Worm (Caenorhabditis elegans) whole organism, late embryonic: ENCODE results near the gene bpnt-1.
A peak's percentile ranks its signal among the peaks of the same experiment; 100 is the strongest.

ENCODE experiments used
- C08G9.2 ChIP-seq: sonication (generic microtip); optimal IDR thresholded peaks from 2 replicates; lab custom pipeline; 2016; ENCODE audit warnings: mild to moderate bottlenecking, missing genetic modification characterization, moderate library complexity, missing compliant biosample characterization
- F13H6.1 ChIP-seq: sonication (generic microtip); optimal IDR thresholded peaks from 2 replicates; lab custom pipeline; 2016; ENCODE audit warnings: missing genetic modification characterization, missing compliant biosample characterization
- K09A11.1 ChIP-seq: sonication (generic microtip); optimal IDR thresholded peaks from 2 replicates; lab custom pipeline; 2017; ENCODE audit warnings: antibody characterized with exemption, mild to moderate bottlenecking, missing genetic modification characterization, missing compliant biosample characterization; ENCODE audit not compliant: insufficient read depth
- ahr-1 ChIP-seq: sonication (generic microtip); optimal IDR thresholded peaks from 2 replicates; lab custom pipeline; 2016; ENCODE audit warnings: missing genetic modification characterization, missing compliant biosample characterization
- ceh-14 ChIP-seq: sonication (generic microtip); optimal IDR thresholded peaks from 2 replicates; lab custom pipeline; 2016; ENCODE audit warnings: missing genotype, missing genetic modification characterization, missing compliant biosample characterization
- ceh-18 ChIP-seq: sonication (generic microtip); optimal IDR thresholded peaks from 2 replicates; lab custom pipeline; 2016; ENCODE audit warnings: missing genetic modification characterization, missing compliant biosample characterization
- ceh-2 ChIP-seq: sonication (generic microtip); optimal IDR thresholded peaks from 2 replicates; lab custom pipeline; 2016; ENCODE audit warnings: missing genotype, missing genetic modification characterization, missing compliant biosample characterization
- ceh-30 ChIP-seq: fragments of 150-350 bp; optimal IDR thresholded peaks from 2 replicates; lab custom pipeline; 2014; ENCODE audit warnings: missing biosample characterization, missing genetic modification characterization
- ceh-34 ChIP-seq: sonication (generic microtip); optimal IDR thresholded peaks from 2 replicates; lab custom pipeline; 2016; ENCODE audit warnings: mild to moderate bottlenecking, missing genetic modification characterization, missing compliant biosample characterization
- ceh-6 ChIP-seq: fragments of 200-800 bp; sonication (Bioruptor generic); optimal IDR thresholded peaks from 2 replicates; lab custom pipeline; 2018; ENCODE audit warnings: mild to moderate bottlenecking, missing genetic modification characterization, missing compliant biosample characterization
- ceh-9 ChIP-seq: sonication (generic microtip); optimal IDR thresholded peaks from 2 replicates; lab custom pipeline; 2016; ENCODE audit warnings: mild to moderate bottlenecking, missing genetic modification characterization, inconsistent platforms, missing compliant biosample characterization
- che-1 ChIP-seq: sonication (generic microtip); optimal IDR thresholded peaks from 2 replicates; lab custom pipeline; 2016; ENCODE audit warnings: mild to moderate bottlenecking, missing genetic modification characterization, missing compliant biosample characterization
- dmd-4 ChIP-seq: sonication (generic microtip); optimal IDR thresholded peaks from 2 replicates; lab custom pipeline; 2016; ENCODE audit warnings: borderline replicate concordance, missing genetic modification characterization, missing compliant biosample characterization
- elt-2 ChIP-seq: sonication (generic microtip); optimal IDR thresholded peaks from 2 replicates; lab custom pipeline; 2016; ENCODE audit warnings: missing genetic modification reagents, missing genetic modification characterization, missing compliant biosample characterization
- ets-4 ChIP-seq: sonication (generic microtip); optimal IDR thresholded peaks from 2 replicates; lab custom pipeline; 2016; ENCODE audit warnings: missing genetic modification characterization, missing compliant biosample characterization
- eyg-1 ChIP-seq: sonication (generic microtip); optimal IDR thresholded peaks from 2 replicates; lab custom pipeline; 2016; ENCODE audit warnings: missing genotype, missing genetic modification characterization, missing compliant biosample characterization
- fax-1 ChIP-seq: sonication (generic microtip); optimal IDR thresholded peaks from 2 replicates; lab custom pipeline; 2016; ENCODE audit warnings: missing genotype, missing genetic modification characterization, missing compliant biosample characterization
- gmeb-2 ChIP-seq: sonication (generic microtip); optimal IDR thresholded peaks from 2 replicates; lab custom pipeline; 2016; ENCODE audit warnings: missing genetic modification characterization, inconsistent platforms, missing compliant biosample characterization
- hlh-8 ChIP-seq: sonication (generic microtip); optimal IDR thresholded peaks from 2 replicates; lab custom pipeline; 2016; ENCODE audit warnings: missing genotype, missing genetic modification characterization, missing compliant biosample characterization
- nfya-1 ChIP-seq: sonication (generic microtip); optimal IDR thresholded peaks from 2 replicates; lab custom pipeline; 2017; ENCODE audit warnings: missing genetic modification characterization, mild to moderate bottlenecking, missing compliant biosample characterization, antibody characterized with exemption, moderate library complexity
- nhr-11 ChIP-seq: fragments of 150-350 bp; optimal IDR thresholded peaks from 2 replicates; lab custom pipeline; 2014; ENCODE audit warnings: missing biosample characterization, missing genetic modification characterization
- nhr-232 ChIP-seq: sonication (generic microtip); optimal IDR thresholded peaks from 2 replicates; lab custom pipeline; 2016; ENCODE audit warnings: missing genetic modification characterization, missing compliant biosample characterization
- odd-2 ChIP-seq: sonication (generic microtip); optimal IDR thresholded peaks from 2 replicates; lab custom pipeline; 2017; ENCODE audit warnings: antibody characterized with exemption, mild to moderate bottlenecking, missing genetic modification characterization, missing compliant biosample characterization
- pat-9 ChIP-seq: fragments of 200-800 bp; sonication (Bioruptor generic); optimal IDR thresholded peaks from 2 replicates; lab custom pipeline; 2018; ENCODE audit warnings: mild to moderate bottlenecking, missing genetic modification characterization, moderate library complexity, missing compliant biosample characterization
- pax-1 ChIP-seq: fragments of 150-350 bp; optimal IDR thresholded peaks from 2 replicates; lab custom pipeline; 2014; ENCODE audit warnings: missing biosample characterization, missing genetic modification characterization
- pha-2 ChIP-seq: sonication (generic microtip); optimal IDR thresholded peaks from 2 replicates; lab custom pipeline; 2017; ENCODE audit warnings: mild to moderate bottlenecking, missing genetic modification characterization, missing compliant biosample characterization
- ref-2 ChIP-seq: sonication (generic microtip); optimal IDR thresholded peaks from 2 replicates; lab custom pipeline; 2016; ENCODE audit warnings: missing genetic modification characterization, missing compliant biosample characterization
- rnt-1 ChIP-seq: sonication (generic microtip); optimal IDR thresholded peaks from 2 replicates; lab custom pipeline; 2016; ENCODE audit warnings: missing genetic modification characterization, missing compliant biosample characterization
- sdc-2 ChIP-seq: sonication (generic microtip); optimal IDR thresholded peaks from 2 replicates; lab custom pipeline; 2016; ENCODE audit warnings: missing genotype, missing genetic modification characterization, missing compliant biosample characterization
- sox-4 ChIP-seq: sonication (generic microtip); optimal IDR thresholded peaks from 2 replicates; lab custom pipeline; 2017; ENCODE audit warnings: mild to moderate bottlenecking, missing genetic modification characterization, inconsistent platforms, missing compliant biosample characterization
- tbx-2 ChIP-seq: sonication (generic microtip); optimal IDR thresholded peaks from 2 replicates; lab custom pipeline; 2016; ENCODE audit warnings: missing genetic modification characterization, missing compliant biosample characterization
- tbx-7 ChIP-seq: sonication (generic microtip); optimal IDR thresholded peaks from 2 replicates; lab custom pipeline; 2016; ENCODE audit warnings: missing genotype, missing genetic modification characterization, missing compliant biosample characterization
- ttx-3 ChIP-seq: sonication (generic microtip); optimal IDR thresholded peaks from 2 replicates; lab custom pipeline; 2016; ENCODE audit warnings: missing genetic modification reagents, missing genetic modification characterization, missing compliant biosample characterization
- unc-55 ChIP-seq: sonication (generic microtip); optimal IDR thresholded peaks from 2 replicates; lab custom pipeline; 2017; ENCODE audit warnings: missing biosample characterization, missing genetic modification reagents, missing genetic modification characterization
- unc-86 ChIP-seq: sonication (generic microtip); optimal IDR thresholded peaks from 2 replicates; lab custom pipeline; 2016; ENCODE audit warnings: missing genetic modification characterization, missing compliant biosample characterization
- ztf-16 ChIP-seq: sonication (generic microtip); optimal IDR thresholded peaks from 2 replicates; lab custom pipeline; 2017; ENCODE audit warnings: missing genetic modification characterization, missing compliant biosample characterization

The bpnt-1 gene

DNA sequence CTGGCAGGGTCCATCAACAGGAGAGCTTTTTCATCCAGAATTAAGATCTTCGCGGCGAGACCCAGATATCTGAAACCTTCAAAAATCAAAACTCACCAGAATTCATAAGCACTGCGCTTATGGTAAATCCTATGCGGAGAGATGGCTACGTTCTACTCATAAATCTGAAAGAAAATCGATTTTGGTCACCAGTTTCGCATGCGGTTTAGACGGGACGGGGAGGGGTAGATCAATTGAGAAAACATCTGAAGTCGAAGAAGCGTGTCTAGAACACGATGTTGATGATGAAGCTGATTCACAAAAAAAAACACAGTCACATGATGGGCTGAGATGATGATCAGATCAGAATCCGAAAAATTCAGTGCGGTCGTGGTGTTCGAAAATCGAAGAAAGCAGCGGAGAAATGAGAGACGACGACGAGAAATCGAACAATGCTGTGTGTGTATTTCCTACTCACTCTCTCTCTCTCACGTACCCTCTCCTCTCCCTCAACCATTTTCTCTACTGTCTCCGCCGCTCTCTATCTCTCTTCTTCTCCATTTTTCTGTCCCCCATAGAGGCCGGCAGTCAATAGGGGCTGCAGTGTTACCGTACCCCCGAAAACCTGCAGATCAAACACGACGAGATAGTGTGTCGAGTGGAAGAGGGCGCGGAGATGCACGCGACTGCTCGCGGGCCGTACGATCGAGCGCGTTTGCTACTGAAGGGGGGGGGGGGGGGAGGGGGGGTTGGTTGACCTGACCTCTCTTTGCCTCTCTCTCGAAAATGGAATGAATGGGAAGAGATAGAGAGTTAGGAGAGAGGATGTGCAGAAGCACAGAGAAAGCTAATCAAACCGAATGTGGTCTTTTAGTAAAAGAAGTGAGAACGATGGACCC, 43.5 kb upstream of the bpnt-1 start, which contains the start of gene ntl-2 (continued):
- TF ChIP-seq nfya-1 (tag; lab: Kevin White, UChicago) (peak; percentile 99), nhr-11 (tag; lab: Kevin White, UChicago) (no peak), tbx-7 (tag; lab: Kevin White, UChicago) (no peak), dmd-4 (no peak), ztf-16 (tag; lab: Kevin White, UChicago) (peak; percentile 64), fax-1 (tag; lab: Kevin White, UChicago) (peak; percentile 3), nhr-232 (no peak), ref-2 (tag; lab: Kevin White, UChicago) (peak; percentile 51), ceh-34 (tag; lab: Kevin White, UChicago) (peak; percentile 76), ahr-1 (tag; lab: Kevin White, UChicago) (no peak), C08G9.2 (tag; lab: Kevin White, UChicago) (peak; percentile 51), ttx-3 (tag; lab: Kevin White, UChicago) (no peak), F13H6.1 (tag; lab: Kevin White, UChicago) (peak; percentile 20), elt-2 (tag; lab: Kevin White, UChicago) (peak; percentile 93), sox-4 (tag; lab: Kevin White, UChicago) (peak; percentile 52), tbx-2 (tag; lab: Kevin White, UChicago) (peak; percentile 88), K09A11.1 (tag; lab: Kevin White, UChicago) (no peak), ceh-6 (GFP tag; lab: Kevin White, UChicago) (peak; percentile 68), ceh-18 (tag; lab: Kevin White, UChicago) (peak; percentile 90)

ce11 chrII:4378195-4378594, 41.9 kb upstream of the bpnt-1 start, which contains the start of gene B0286.1:
Gene B0286.1 (plus strand): TSS chrII:4378495.
- no peak for TF ChIP-seq ceh-9 (tag; lab: Kevin White, UChicago)
- TF ChIP-seq ceh-2 = no peak
- TF ChIP-seq ets-4 (tag; lab: Kevin White, UChicago) = no peak
- no peak for TF ChIP-seq fax-1 (tag; lab: Kevin White, UChicago)
- TF ChIP-seq hlh-8 (tag; lab: Kevin White, UChicago) = no peak
- no peak for TF ChIP-seq elt-2 (tag; lab: Kevin White, UChicago)
- TF ChIP-seq unc-55 = no peak
- no peak for TF ChIP-seq pax-1 (tag; lab: Kevin White, UChicago)
- TF ChIP-seq K09A11.1 (tag; lab: Kevin White, UChicago) = no peak
- TF ChIP-seq eyg-1 = no peak
- TF ChIP-seq unc-86 (tag; lab: Kevin White, UChicago) = no peak
- TF ChIP-seq ttx-3 (tag; lab: Kevin White, UChicago) = no peak

ce11 chrII:4383306-4383705, 36.8 kb upstream of the bpnt-1 start, which contains the start of gene fkh-6:
Gene fkh-6 (minus strand): TSS chrII:4383406.
- TF ChIP-seq gmeb-2 (tag; lab: Kevin White, UChicago) (no peak), ceh-30 (no peak), elt-2 (tag; lab: Kevin White, UChicago) (no peak), pat-9 (tag; lab: Kevin White, UChicago) (no peak), che-1 (no peak), eyg-1 (no peak), ceh-2 (no peak)

DNA sequence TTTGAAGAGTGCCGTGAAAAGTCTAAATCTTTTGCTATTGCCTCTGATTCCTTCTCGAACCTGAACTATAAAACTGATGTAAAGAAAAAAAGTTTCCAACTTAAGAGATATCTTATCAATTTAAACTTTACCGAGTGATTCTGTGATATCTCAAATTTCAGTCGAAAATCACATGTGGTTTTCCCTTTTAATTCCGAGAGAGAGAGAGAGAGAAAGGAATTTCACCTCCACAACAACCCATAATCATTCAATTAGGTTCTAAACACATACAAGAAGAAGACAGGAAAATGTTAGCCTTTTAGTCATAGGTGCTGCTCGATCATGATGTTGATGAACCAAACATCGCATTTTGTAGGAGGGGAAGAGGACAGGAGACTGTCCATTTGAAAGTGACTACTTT, 29.0 kb upstream of the bpnt-1 start:
- TF ChIP-seq pha-2 (tag; lab: Kevin White, UChicago) (no peak), odd-2 (no peak), sdc-2 (tag; lab: Kevin White, UChicago) (no peak), ceh-14 (tag; lab: Kevin White, UChicago) (no peak), gmeb-2 (tag; lab: Kevin White, UChicago) (no peak), rnt-1 (tag; lab: Kevin White, UChicago) (no peak)
